Worm (Caenorhabditis elegans): ENCODE measurements around the gene memi-1.
"Not testable (repeated sequence)": the region's sequence is repeated elsewhere in the genome, so short reads cannot be mapped to it uniquely, and the experiment has no call there.

The memi-1 gene

DNA sequence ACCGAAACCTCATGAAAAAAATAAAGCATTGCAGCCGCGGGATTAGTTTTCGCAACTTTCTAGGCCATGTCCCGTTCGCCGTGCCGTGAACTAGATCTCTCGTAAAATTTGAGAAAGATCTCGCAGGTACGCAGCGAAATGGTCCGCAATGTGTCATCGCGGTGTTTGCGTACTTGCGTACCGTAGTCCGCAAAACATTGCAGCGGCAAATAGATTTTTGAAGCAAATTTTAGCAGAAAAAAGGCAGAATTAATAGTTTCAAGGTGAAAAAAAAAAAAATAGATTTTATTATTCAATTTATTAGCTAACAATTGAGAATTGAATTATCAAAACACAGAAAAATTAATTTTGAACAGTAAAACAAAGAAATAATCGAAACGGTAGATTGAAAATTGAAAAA lies 32.3 kb downstream of the memi-1 start (continued):
- TF ChIP-seq ceh-91 (GFP tag; IDR thresholded peaks at IDR 0.05) (peak; percentile 100), F39B2.1 (GFP tag; IDR thresholded peaks at IDR 0.05) (peak; percentile 83; the same call in 1 of the 2 replicates), lin-40 (tag; optimal IDR thresholded peaks at IDR 0.05) (peak; percentile 96), ceh-100 (GFP tag; IDR thresholded peaks at IDR 0.05) (peak; percentile 96), pbrm-1 (GFP tag; IDR thresholded peaks at IDR 0.05) (peak; percentile 99), ccch-3 (GFP tag; optimal IDR thresholded peaks at IDR 0.05) (peak; percentile 52), sea-2 (GFP tag; IDR thresholded peaks at IDR 0.05) (peak; percentile 100), hmg-1.2 (GFP tag; IDR thresholded peaks at IDR 0.05) (peak; percentile 100), dox-1 (GFP tag; IDR thresholded peaks at IDR 0.05) (peak; percentile 100), ets-4 (GFP tag; optimal IDR thresholded peaks at IDR 0.05) (peak; percentile 60), atf-7 (tag; optimal IDR thresholded peaks at IDR 0.05) (peak; percentile 88), mcd-1 (GFP tag; IDR thresholded peaks at IDR 0.05) (peak; percentile 100), B0019.2 (GFP tag; conservative IDR thresholded peaks at IDR 0.05) (peak; percentile 99), F57A8.1 (GFP tag; optimal IDR thresholded peaks at IDR 0.05) (peak; percentile 54), ceh-40 (GFP tag; IDR thresholded peaks at IDR 0.05) (peak; percentile 82), F33H1.4 (GFP tag; IDR thresholded peaks at IDR 0.05) (peak; percentile 97), egl-44 (GFP tag; IDR thresholded peaks at IDR 0.05) (peak; percentile 99), ztf-26 (tag; optimal IDR thresholded peaks at IDR 0.05) (peak; percentile 96), rcor-1 (GFP tag; IDR thresholded peaks at IDR 0.05) (peak; percentile 98), ztf-25 (GFP tag; IDR thresholded peaks at IDR 0.05) (peak; percentile 99), egrh-3 (GFP tag; IDR thresholded peaks at IDR 0.05) (peak; percentile 94), K11D2.4 (GFP tag; IDR thresholded peaks at IDR 0.05) (peak; percentile 100), attf-5 (GFP tag; optimal IDR thresholded peaks at IDR 0.05) (peak; percentile 99), nfyb-1 (GFP tag; IDR thresholded peaks at IDR 0.05) (peak; percentile 99), ztf-28 (GFP tag; IDR thresholded peaks at IDR 0.05) (peak; percentile 100), madf-10 (tag; optimal IDR thresholded peaks at IDR 0.05) (peak; percentile 88), B0035.1 (tag; optimal IDR thresholded peaks at IDR 0.05) (peak; percentile 83), lin-54 (GFP tag; optimal IDR thresholded peaks at IDR 0.05) (peak; percentile 95), lir-1 (GFP tag; conservative IDR thresholded peaks at IDR 0.05) (peak; percentile 98), him-1 (tag; optimal IDR thresholded peaks at IDR 0.05) (peak; percentile 48), aptf-3 (GFP tag; IDR thresholded peaks at IDR 0.05) (peak; percentile 91), nhr-90 (tag; optimal IDR thresholded peaks at IDR 0.05) (peak; percentile 76), lsl-1 (GFP tag; optimal IDR thresholded peaks at IDR 0.05) (peak; percentile 89), ceh-58 (GFP tag; IDR thresholded peaks at IDR 0.05) (0 out of 2 replicates have a peak, but pooled peaks have one; percentile 57), tlf-1 (GFP tag; optimal IDR thresholded peaks at IDR 0.05) (peak; percentile 98), ztf-3 (GFP tag; optimal IDR thresholded peaks at IDR 0.05) (peak; percentile 77), egl-18 (GFP tag; IDR thresholded peaks at IDR 0.05) (peak; percentile 98), Y95B8A.8 (GFP tag; IDR thresholded peaks at IDR 0.05) (peak; percentile 99), let-607 (tag; optimal IDR thresholded peaks at IDR 0.05) (peak; percentile 81 to 96), snpc-4 (tag; optimal IDR thresholded peaks at IDR 0.05) (peak; percentile 16 to 88 (median 76)), ztf-22 (GFP tag; optimal IDR thresholded peaks at IDR 0.05) (peak; percentile 66), nfya-2 (GFP tag; IDR thresholded peaks at IDR 0.05) (0 out of 2 replicates have a peak, but pooled peaks have one; percentile 39), unc-130 (GFP tag; optimal IDR thresholded peaks at IDR 0.05) (peak; percentile 90), mel-28 (tag; optimal IDR thresholded peaks at IDR 0.05; ENCODE audit: borderline replicate concordance) (peak; percentile 9), rec-8 (tag; optimal IDR thresholded peaks at IDR 0.05) (peak; percentile 5 to 6)
- not testable (repeated sequence) for TF ChIP-seq snpc-4 (GFP tag; optimal IDR thresholded peaks at IDR 0.05)

All from whole organism, young adult.